Fruit fly (Drosophila melanogaster) whole organism, embryonic: Measurements from ENCODE around the gene Hap40.
A peak's percentile ranks its signal among the peaks of the same experiment; 100 is the strongest.

ENCODE experiments used
- BEAF-32 ChIP-seq: fragments of 200-800 bp; sonication (Bioruptor generic); optimal IDR thresholded peaks from 3 replicates; lab custom pipeline; 2017; ENCODE audit warnings: missing biosample characterization, missing genetic modification characterization, mild to moderate bottlenecking, moderate library complexity, missing genetic modification reagents
- Bgb ChIP-seq: fragments of 200-800 bp; sonication (Bioruptor generic); IDR thresholded peaks from 2 replicates; pipeline ENCODE4 v1.3.6; 2022; ENCODE audit warnings: missing biosample characterization, missing genetic modification characterization; ENCODE audit not compliant: partially characterized antibody
- CG10267 ChIP-seq: fragments of 200-800 bp; sonication (Bioruptor generic); optimal IDR thresholded peaks from 2 replicates; lab custom pipeline; 2018; ENCODE audit warnings: missing biosample characterization, mild to moderate bottlenecking, missing genetic modification characterization, moderate library complexity
- CG10321 ChIP-seq: fragments of 200-800 bp; sonication (Bioruptor generic); IDR thresholded peaks from 2 replicates; pipeline ENCODE4 v1.3.6; 2022; ENCODE audit warnings: missing biosample characterization, missing genetic modification characterization
- CG10366 ChIP-seq: fragments of 200-800 bp; sonication (Bioruptor generic); IDR thresholded peaks from 2 replicates; pipeline ENCODE4 v1.3.6; 2022; ENCODE audit warnings: missing biosample characterization, missing genetic modification characterization
- CG11093 ChIP-seq: fragments of 200-800 bp; sonication (Bioruptor generic); IDR thresholded peaks from 3 replicates; pipeline ENCODE4 v1.3.6; 2022; ENCODE audit warnings: missing biosample characterization, missing genetic modification characterization
- CG13424 ChIP-seq: fragments of 200-800 bp; sonication (Bioruptor generic); optimal IDR thresholded peaks from 2 replicates; lab custom pipeline; 2019; ENCODE audit warnings: missing biosample characterization, mild to moderate bottlenecking, missing genetic modification characterization, moderate library complexity
- CG15011 ChIP-seq: fragments of 200-800 bp; sonication (Bioruptor generic); optimal IDR thresholded peaks from 3 replicates; lab custom pipeline; 2018; ENCODE audit warnings: missing biosample characterization, mild to moderate bottlenecking, missing genetic modification characterization
- CG1603 ChIP-seq: fragments of 200-800 bp; sonication (Bioruptor generic); optimal IDR thresholded peaks from 2 replicates; lab custom pipeline; 2019; ENCODE audit warnings: missing biosample characterization, mild to moderate bottlenecking, missing genetic modification characterization, moderate library complexity
- CG2116 ChIP-seq: fragments of 200-800 bp; sonication (Bioruptor generic); optimal IDR thresholded peaks from 3 replicates; lab custom pipeline; 2018; ENCODE audit warnings: missing biosample characterization, mild to moderate bottlenecking, missing genetic modification characterization
- CG2889 ChIP-seq: fragments of 200-800 bp; sonication (Bioruptor generic); IDR thresholded peaks from 3 replicates; pipeline ENCODE4 v1.3.6; 2022; ENCODE audit warnings: missing biosample characterization, missing genetic modification characterization
- CG31441 ChIP-seq: fragments of 200-800 bp; sonication (Bioruptor generic); IDR thresholded peaks from 2 replicates; pipeline ENCODE4 v1.3.6; 2022; ENCODE audit warnings: missing biosample characterization, missing genetic modification characterization
- CG3281 ChIP-seq: fragments of 200-800 bp; sonication (Bioruptor generic); optimal IDR thresholded peaks from 3 replicates; lab custom pipeline; 2017; ENCODE audit warnings: missing biosample characterization, mild to moderate bottlenecking, missing genetic modification characterization
- CG6272 ChIP-seq: fragments of 200-800 bp; sonication (Bioruptor generic); IDR thresholded peaks from 2 replicates; pipeline ENCODE4 v1.3.6; 2022; ENCODE audit warnings: missing biosample characterization, missing genetic modification characterization
- CG6813 ChIP-seq: fragments of 200-800 bp; sonication (Bioruptor generic); optimal IDR thresholded peaks from 2 replicates; lab custom pipeline; 2017; ENCODE audit warnings: missing biosample characterization, missing genetic modification characterization, mild to moderate bottlenecking, moderate library complexity, missing genetic modification reagents
- CG7745 ChIP-seq: fragments of 200-800 bp; sonication (Bioruptor generic); optimal IDR thresholded peaks from 2 replicates; lab custom pipeline; 2018; ENCODE audit warnings: missing biosample characterization, mild to moderate bottlenecking, missing genetic modification characterization, moderate library complexity
- CG7963 ChIP-seq: fragments of 200-800 bp; sonication (Bioruptor generic); IDR thresholded peaks from 3 replicates; pipeline ENCODE4 v1.3.6; 2022; ENCODE audit warnings: missing biosample characterization, missing genetic modification characterization; ENCODE audit not compliant: partially characterized antibody
- CG9727 ChIP-seq: fragments of 200-800 bp; sonication (Bioruptor generic); optimal IDR thresholded peaks from 3 replicates; lab custom pipeline; 2017; ENCODE audit warnings: missing biosample characterization, mild to moderate bottlenecking, missing genetic modification characterization
- CG9797 ChIP-seq: fragments of 200-800 bp; sonication (Bioruptor generic); optimal IDR thresholded peaks from 3 replicates; lab custom pipeline; 2018; ENCODE audit warnings: missing biosample characterization, mild to moderate bottlenecking, missing genetic modification characterization
- Dad ChIP-seq: fragments of 200-800 bp; sonication (Bioruptor generic); optimal IDR thresholded peaks from 3 replicates; lab custom pipeline; 2016; ENCODE audit warnings: missing biosample characterization, missing genetic modification characterization
- Dref ChIP-seq: fragments of 200-800 bp; sonication (Bioruptor generic); IDR thresholded peaks from 2 replicates; pipeline ENCODE4 v1.3.6; 2022; ENCODE audit warnings: missing biosample characterization, missing genetic modification characterization
- Eip74EF ChIP-seq, 2 experiments: fragments of 200-800 bp in 1 of 2; fragments of >200 bp in 1 of 2; sonication (Bioruptor generic) in 1 of 2; optimal IDR thresholded peaks; 2 replicates each; lab custom pipeline; 2017 to 2019; ENCODE audit warnings: missing biosample characterization in 2 of 2, missing genetic modification characterization in 2 of 2, mild to moderate bottlenecking in 1 of 2, moderate library complexity in 1 of 2
- Fer3 ChIP-seq: fragments of 200-800 bp; sonication (Bioruptor generic); optimal IDR thresholded peaks from 2 replicates; lab custom pipeline; 2018; ENCODE audit warnings: missing biosample characterization, mild to moderate bottlenecking, missing genetic modification characterization, moderate library complexity
- Hey ChIP-seq: fragments of 200-800 bp; sonication (Bioruptor generic); optimal IDR thresholded peaks from 3 replicates; lab custom pipeline; 2018; ENCODE audit warnings: missing biosample characterization, mild to moderate bottlenecking, missing genetic modification characterization
- Hmx ChIP-seq: fragments of 200-800 bp; sonication (Bioruptor generic); optimal IDR thresholded peaks from 2 replicates; lab custom pipeline; 2016; ENCODE audit warnings: missing biosample characterization, missing genetic modification characterization
- Kr ChIP-seq: fragments of 200-800 bp; sonication (Bioruptor generic); optimal IDR thresholded peaks from 2 replicates; lab custom pipeline; 2017; ENCODE audit warnings: missing biosample characterization, mild to moderate bottlenecking, missing genetic modification characterization
- MBD-R2 ChIP-seq: fragments of 200-800 bp; sonication (Bioruptor generic); IDR thresholded peaks from 2 replicates; pipeline ENCODE4 v1.3.6; 2022; ENCODE audit warnings: missing biosample characterization, missing genetic modification characterization
- MESR4 ChIP-seq: fragments of 200-800 bp; sonication (Bioruptor generic); optimal IDR thresholded peaks from 2 replicates; lab custom pipeline; 2018; ENCODE audit warnings: missing biosample characterization, mild to moderate bottlenecking, missing genetic modification characterization, moderate library complexity
- Med ChIP-seq: fragments of 200-800 bp; sonication (Bioruptor generic); peaks from one replicate; lab custom pipeline; 2016; ENCODE audit warnings: missing biosample characterization, missing genetic modification characterization, mild to moderate bottlenecking, inconsistent platforms, moderate library complexity
- Myb ChIP-seq: fragments of 200-800 bp; sonication (Bioruptor generic); optimal IDR thresholded peaks from 2 replicates; lab custom pipeline; 2016; ENCODE audit warnings: missing biosample characterization, missing genetic modification characterization
- NK7.1 ChIP-seq: fragments of 200-800 bp; sonication (Bioruptor generic); optimal IDR thresholded peaks from 3 replicates; lab custom pipeline; 2016; ENCODE audit warnings: missing biosample characterization, missing genetic modification characterization
- Six4 ChIP-seq: fragments of 200-800 bp; sonication (Bioruptor generic); optimal IDR thresholded peaks from 2 replicates; lab custom pipeline; 2016; ENCODE audit warnings: missing biosample characterization, missing genetic modification characterization
- Sry-β ChIP-seq: fragments of 200-800 bp; sonication (Bioruptor generic); optimal IDR thresholded peaks from 2 replicates; lab custom pipeline; 2018; ENCODE audit warnings: missing biosample characterization, mild to moderate bottlenecking, missing genetic modification characterization, moderate library complexity
- Vsx1 ChIP-seq: fragments of 200-800 bp; sonication (Bioruptor generic); optimal IDR thresholded peaks from 2 replicates; lab custom pipeline; 2017; ENCODE audit warnings: missing biosample characterization, mild to moderate bottlenecking, missing genetic modification characterization, missing genetic modification reagents
- Xbp1 ChIP-seq: fragments of 200-800 bp; sonication (Bioruptor generic); optimal IDR thresholded peaks from 3 replicates; lab custom pipeline; 2016; ENCODE audit warnings: missing biosample characterization, mild to moderate bottlenecking, missing genetic modification characterization
- bsh ChIP-seq, 2 experiments: fragments of 200-800 bp; sonication (Bioruptor generic); optimal IDR thresholded peaks; 2 replicates each; lab custom pipeline; 2017 to 2018; ENCODE audit warnings: mild to moderate bottlenecking in 2 of 2, missing biosample characterization in 2 of 2, missing genetic modification characterization in 2 of 2, moderate library complexity in 1 of 2
- chif ChIP-seq, 2 experiments: fragments of 200-800 bp; sonication (Bioruptor generic); optimal IDR thresholded peaks; 3 replicates each; lab custom pipeline; 2016; ENCODE audit warnings: missing biosample characterization in 2 of 2, missing genetic modification characterization in 2 of 2
- dimm ChIP-seq: fragments of 200-800 bp; sonication (Bioruptor generic); IDR thresholded peaks from 2 replicates; pipeline ENCODE4 v1.3.6; 2022; ENCODE audit warnings: missing biosample characterization, missing genetic modification characterization
- emc ChIP-seq: fragments of 200-800 bp; sonication (Bioruptor generic); optimal IDR thresholded peaks from 2 replicates; lab custom pipeline; 2016; ENCODE audit warnings: missing biosample characterization, missing genetic modification characterization
- en ChIP-seq: fragments of 200-800 bp; sonication (Bioruptor generic); optimal IDR thresholded peaks from 2 replicates; lab custom pipeline; 2016; ENCODE audit warnings: missing biosample characterization, missing genetic modification characterization
- ewg ChIP-seq: fragments of 200-800 bp; sonication (Bioruptor generic); optimal IDR thresholded peaks from 3 replicates; lab custom pipeline; 2017; ENCODE audit warnings: mild to moderate bottlenecking, missing biosample characterization, missing genetic modification reagents, missing genetic modification characterization
- ham ChIP-seq: fragments of 200-800 bp; sonication (Bioruptor generic); IDR thresholded peaks from 2 replicates; pipeline ENCODE4 v1.3.6; 2022; ENCODE audit warnings: missing biosample characterization, missing genetic modification characterization
- hb ChIP-seq: fragments of 200-800 bp; sonication (Bioruptor generic); IDR thresholded peaks from 3 replicates; pipeline ENCODE4 v1.3.6; 2022; ENCODE audit warnings: missing biosample characterization, missing genetic modification characterization; ENCODE audit not compliant: partially characterized antibody
- hbn ChIP-seq: fragments of 200-800 bp; sonication (Bioruptor generic); IDR thresholded peaks from 2 replicates; pipeline ENCODE4 v1.3.6; 2022; ENCODE audit warnings: missing biosample characterization, missing genetic modification characterization; ENCODE audit not compliant: partially characterized antibody
- klu ChIP-seq: fragments of 200-800 bp; sonication (Bioruptor generic); IDR thresholded peaks from 2 replicates; pipeline ENCODE4 v1.3.6; 2022; ENCODE audit warnings: missing biosample characterization, missing genetic modification characterization
- pum ChIP-seq: fragments of 200-800 bp; sonication (Bioruptor generic); optimal IDR thresholded peaks from 2 replicates; lab custom pipeline; 2016; ENCODE audit warnings: missing biosample characterization, missing genetic modification characterization
- salm ChIP-seq: fragments of 200-800 bp; sonication (Bioruptor generic); optimal IDR thresholded peaks from 2 replicates; lab custom pipeline; 2018; ENCODE audit warnings: missing biosample characterization, mild to moderate bottlenecking, missing genetic modification characterization
- sd ChIP-seq: fragments of 200-800 bp; sonication (Bioruptor generic); optimal IDR thresholded peaks from 3 replicates; lab custom pipeline; 2018; ENCODE audit warnings: missing biosample characterization, mild to moderate bottlenecking, missing genetic modification characterization, moderate library complexity
- slou ChIP-seq: fragments of 200-800 bp; sonication (Bioruptor generic); optimal IDR thresholded peaks from 3 replicates; lab custom pipeline; 2016; ENCODE audit warnings: missing biosample characterization, missing genetic modification characterization
- sob ChIP-seq: fragments of 200-800 bp; sonication (Bioruptor generic); IDR thresholded peaks from 2 replicates; pipeline ENCODE4 v1.3.6; 2022; ENCODE audit warnings: missing biosample characterization, missing genetic modification characterization

Hap40 gene

DNA sequence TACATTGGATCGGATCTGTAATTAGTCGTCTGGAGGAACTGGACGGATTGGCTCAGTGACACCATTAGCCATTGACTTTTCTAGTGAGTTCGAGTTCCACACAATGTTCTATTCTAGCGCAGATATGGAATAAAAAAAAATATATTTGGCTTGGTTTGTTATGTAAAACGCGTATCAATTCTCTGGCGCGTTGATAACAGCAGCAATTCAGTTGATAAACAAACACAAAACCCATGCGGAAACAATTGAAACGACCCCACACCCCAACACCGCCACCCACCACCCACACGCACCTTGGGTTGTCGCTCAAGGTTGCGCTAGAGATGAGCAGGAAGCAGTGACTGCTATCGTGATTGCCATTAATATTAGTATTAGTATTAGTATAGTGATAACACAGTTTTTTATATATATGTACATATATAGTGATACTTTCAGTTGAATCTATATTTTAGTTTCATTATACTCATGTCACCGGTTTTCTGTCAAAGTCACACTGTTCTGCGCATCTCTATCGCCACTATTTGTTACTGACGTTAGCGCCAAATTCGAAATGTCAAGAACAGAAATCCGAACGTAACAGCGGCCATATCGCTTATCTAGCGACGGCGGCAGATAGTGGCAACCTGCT, 6.2 kb upstream of the Hap40 start (continued):
- peak; percentile 89 for TF ChIP-seq CG6272
- no peak for TF ChIP-seq CG7963 (GFP tag; lab: Robert Waterston, UW)
- peak; percentile 82; the same call in 2 of the 3 replicates for TF ChIP-seq CG2889 (GFP tag; lab: Robert Waterston, UW)
- TF ChIP-seq Bgb (GFP tag; lab: Robert Waterston, UW): peak; percentile 19; the same call in 1 of the 2 replicates
- peak; percentile 80 for TF ChIP-seq ewg
- TF ChIP-seq bsh (GFP tag; optimal IDR thresholded peaks at IDR 0.05; lab: Kevin White, UChicago): peak; percentile 47 to 89
- TF ChIP-seq Vsx1 (GFP tag; lab: Kevin White, UChicago): peak; percentile 79
- peak; percentile 74 for TF ChIP-seq sd (tag; lab: Kevin White, UChicago)
- TF ChIP-seq salm (tag; lab: Kevin White, UChicago): peak; percentile 79
- peak; percentile 88 for TF ChIP-seq slou
- peak; percentile 57 for TF ChIP-seq Hmx (GFP tag; lab: Kevin White, UChicago)
- TF ChIP-seq CG7745 (tag; lab: Kevin White, UChicago): no peak
- peak; percentile 89 for TF ChIP-seq CG15011 (GFP tag; lab: Kevin White, UChicago)
- no peak for TF ChIP-seq Kr (GFP tag; lab: Kevin White, UChicago)
- TF ChIP-seq CG31441 (GFP tag; lab: Robert Waterston, UW): peak; percentile 97
- TF ChIP-seq Sry-β: peak; percentile 91
- no peak for TF ChIP-seq emc (GFP tag; lab: Kevin White, UChicago)
- no peak for TF ChIP-seq Myb
- peak; percentile 40 for TF ChIP-seq pum (GFP tag; lab: Kevin White, UChicago)
- TF ChIP-seq CG10366: peak; percentile 92
- peak; percentile 85 for TF ChIP-seq dimm
- TF ChIP-seq CG9727 (GFP tag; lab: Kevin White, UChicago): peak; percentile 92
- TF ChIP-seq CG11093 (GFP tag; lab: Robert Waterston, UW): peak; percentile 87
- TF ChIP-seq BEAF-32 (GFP tag; lab: Kevin White, UChicago): peak; percentile 67
- TF ChIP-seq NK7.1 (GFP tag; lab: Kevin White, UChicago): peak; percentile 34
- TF ChIP-seq CG6813 (GFP tag; lab: Kevin White, UChicago): peak; percentile 87
- TF ChIP-seq chif (GFP tag; optimal IDR thresholded peaks at IDR 0.05; lab: Kevin White, UChicago): peak; percentile 14 to 21
- peak; percentile 88 for TF ChIP-seq ham (GFP tag; lab: Robert Waterston, UW)
- peak; percentile 91 for TF ChIP-seq CG13424
- TF ChIP-seq Xbp1 (GFP tag; lab: Kevin White, UChicago): peak; percentile 93
- peak; percentile 44; the same call in 1 of the 2 replicates for TF ChIP-seq CG10321 (GFP tag; lab: Robert Waterston, UW)
- TF ChIP-seq hbn (GFP tag; lab: Robert Waterston, UW): no peak
- TF ChIP-seq Six4 (GFP tag; lab: Kevin White, UChicago): peak; percentile 84
- peak; percentile 95 for TF ChIP-seq Fer3 (tag; lab: Kevin White, UChicago)
- peak; percentile 30 for TF ChIP-seq MESR4 (GFP tag; lab: Kevin White, UChicago)

- TF ChIP-seq Dref (peak; percentile 78), Dad (GFP tag; lab: Kevin White, UChicago) (no peak), Hey (no peak), en (GFP tag; lab: Kevin White, UChicago) (no peak), sob (GFP tag; lab: Robert Waterston, UW) (no peak), Eip74EF (GFP tag; optimal IDR thresholded peaks at IDR 0.05; lab: Kevin White, UChicago) (no peak), CG1603 (tag; lab: Kevin White, UChicago) (peak; percentile 60), CG2116 (GFP tag; lab: Kevin White, UChicago) (peak; percentile 94), CG9797 (GFP tag; lab: Kevin White, UChicago) (peak; percentile 7), MBD-R2 (peak; percentile 87), Med (GFP tag; lab: Kevin White, UChicago) (peak; percentile 66), CG3281 (GFP tag; lab: Kevin White, UChicago) (peak; percentile 25), hb (GFP tag; lab: Robert Waterston, UW) (no peak), CG10267 (tag; lab: Kevin White, UChicago) (peak; percentile 4), klu (GFP tag; lab: Robert Waterston, UW) (no peak)
Observed at dm6 chrX:15701047-15701446, 2.9 kb upstream of the Hap40 start, which contains the start of gene CG9240. Gene CG9240, minus strand, starts transcription at chrX:15701259.
